Worm (Caenorhabditis elegans) whole organism, L4 larva: ENCODE data around the gene eef-1B.2.

ENCODE experiments used
- ama-1 ChIP-seq: fragments of 150-350 bp; optimal IDR thresholded peaks from 2 replicates; lab custom pipeline; 2014; ENCODE audit warnings: inconsistent platforms, mixed read lengths
- ceh-82 ChIP-seq: sonication (generic microtip); optimal IDR thresholded peaks from 2 replicates; lab custom pipeline; 2017; ENCODE audit warnings: missing biosample characterization, missing genetic modification characterization
- ces-1 ChIP-seq: fragments of 150-350 bp; sonication (generic microtip); optimal IDR thresholded peaks from 4 replicates; lab custom pipeline; 2014; ENCODE audit warnings: missing biosample characterization, missing genetic modification reagents, missing genetic modification characterization
- egl-43 ChIP-seq: fragments of 200-800 bp; sonication (Bioruptor generic); IDR thresholded peaks from 2 replicates; pipeline ENCODE4 v1.3.6; 2022; ENCODE audit warnings: missing genetic modification reagents, missing genetic modification characterization, missing compliant biosample characterization
- lin-39 ChIP-seq: fragments of 150-350 bp; optimal IDR thresholded peaks from 2 replicates; lab custom pipeline; 2014; ENCODE audit warnings: missing biosample characterization, missing genetic modification reagents, missing genetic modification characterization
- lsy-2 ChIP-seq, 2 experiments: fragments of 150-350 bp in 1 of 2; sonication (generic microtip) in 1 of 2; optimal IDR thresholded peaks; 2 replicates each; lab custom pipeline; 2014 to 2017; ENCODE audit warnings: missing biosample characterization in 2 of 2, missing genetic modification characterization in 2 of 2
- mdt-29 ChIP-seq: fragments of 200-800 bp; sonication (Bioruptor generic); IDR thresholded peaks from 2 replicates; pipeline ENCODE4 v1.3.6; 2022; ENCODE audit warnings: missing genetic modification reagents, missing genetic modification characterization, missing compliant biosample characterization
- nhr-237 ChIP-seq: sonication (generic microtip); optimal IDR thresholded peaks from 2 replicates; lab custom pipeline; 2017; ENCODE audit warnings: missing biosample characterization, missing genetic modification characterization
- nhr-25 ChIP-seq: sonication (generic microtip); optimal IDR thresholded peaks from 2 replicates; lab custom pipeline; 2017; ENCODE audit warnings: missing genetic modification characterization, mild to moderate bottlenecking, missing compliant biosample characterization, antibody characterized with exemption, moderate library complexity, borderline replicate concordance; ENCODE audit not compliant: insufficient read depth
- nhr-48 ChIP-seq: sonication (generic microtip); optimal IDR thresholded peaks from 2 replicates; lab custom pipeline; 2016; ENCODE audit warnings: mild to moderate bottlenecking, missing genetic modification characterization, missing compliant biosample characterization
- unc-62 ChIP-seq, 3 experiments: fragments of 150-350 bp in 1 of 3; sonication (generic microtip); optimal IDR thresholded peaks in 2 of 3; peaks in 1 of 3; 1 replicate in 1 of 3; 2 replicates in 2 of 3; lab custom pipeline; 2014 to 2017; ENCODE audit warnings: missing biosample characterization in 3 of 3, missing genetic modification characterization in 3 of 3, missing genetic modification reagents in 3 of 3, missing genotype in 1 of 3
- zag-1 ChIP-seq: fragments of 150-350 bp; optimal IDR thresholded peaks from 2 replicates; lab custom pipeline; 2014; ENCODE audit warnings: missing biosample characterization, missing genetic modification characterization
- ztf-11 ChIP-seq: fragments of 150-350 bp; optimal IDR thresholded peaks from 2 replicates; lab custom pipeline; 2014; ENCODE audit warnings: missing biosample characterization, missing genetic modification characterization

DNA sequence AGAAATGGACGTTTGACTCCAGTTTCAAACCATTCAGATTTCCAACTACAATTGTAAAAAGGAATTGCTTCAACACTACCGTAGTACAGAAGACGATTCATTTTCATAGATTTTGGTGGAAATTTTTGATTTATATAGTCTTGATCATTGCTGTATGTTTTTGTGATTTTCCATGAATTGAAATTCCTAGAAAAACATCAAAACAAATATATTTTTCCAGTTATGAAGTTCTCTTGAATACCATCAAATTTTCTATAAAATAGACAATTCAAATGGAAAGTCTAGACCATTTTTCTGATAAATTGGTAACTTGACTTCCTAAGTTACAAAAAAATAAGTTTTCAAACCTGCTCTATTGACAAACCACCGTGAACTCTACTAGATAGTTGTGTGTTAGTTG, 31.7 kb downstream of the eef-1B.2 start, which contains the start of gene srt-48:
- TF ChIP-seq lin-39 (tag; lab: Kevin White, UChicago) (no peak), nhr-237 (no peak), unc-62 (GFP tag; optimal IDR thresholded peaks at IDR 0.05 in 1 of 2; lab: Kevin White, UChicago) (no peak), unc-62 (tag; optimal IDR thresholded peaks at IDR 0.05; lab: Kevin White, UChicago) (no peak), zag-1 (tag; lab: Kevin White, UChicago) (no peak), mdt-29 (GFP tag; lab: Robert Waterston, UW) (no peak), ceh-82 (no peak), lsy-2 (tag; optimal IDR thresholded peaks at IDR 0.05; lab: Kevin White, UChicago) (no peak), nhr-48 (tag; lab: Kevin White, UChicago) (no peak), ama-1 (no peak), egl-43 (no peak), ztf-11 (tag; lab: Kevin White, UChicago) (no peak), ces-1 (GFP tag; lab: Kevin White, UChicago) (no peak), nhr-25 (tag; lab: Kevin White, UChicago) (no peak)
